Worm (Caenorhabditis elegans) whole organism, mixed stage, embryonic: ENCODE data around the gene zig-12.

Experiments
- M03D4.4 ChIP-seq: sonication (generic microtip); optimal IDR thresholded peaks from 2 replicates; lab custom pipeline; 2017; ENCODE audit warnings: mild to moderate bottlenecking, missing genetic modification characterization, missing compliant biosample characterization
- bed-3 ChIP-seq: fragments of 200-800 bp; sonication (Bioruptor generic); optimal IDR thresholded peaks from 3 replicates; lab custom pipeline; 2018; ENCODE audit warnings: mild to moderate bottlenecking, missing genetic modification characterization, moderate library complexity, missing compliant biosample characterization
- blmp-1 ChIP-seq: fragments of 150-350 bp; optimal IDR thresholded peaks from 2 replicates; lab custom pipeline; 2014; ENCODE audit warnings: missing biosample characterization, missing genetic modification characterization
- ceh-39 ChIP-seq: fragments of 150-350 bp; optimal IDR thresholded peaks from 2 replicates; lab custom pipeline; 2014; ENCODE audit warnings: missing biosample characterization, missing genetic modification characterization
- ceh-43 ChIP-seq: fragments of 200-800 bp; sonication (Bioruptor generic); optimal IDR thresholded peaks from 2 replicates; lab custom pipeline; 2018; ENCODE audit warnings: mild to moderate bottlenecking, missing genetic modification characterization, moderate library complexity, missing compliant biosample characterization
- ceh-83 ChIP-seq: fragments of 200-800 bp; sonication (Bioruptor generic); optimal IDR thresholded peaks from 2 replicates; lab custom pipeline; 2018; ENCODE audit warnings: mild to moderate bottlenecking, missing genetic modification characterization, missing compliant biosample characterization
- ces-1 ChIP-seq: fragments of 150-350 bp; optimal IDR thresholded peaks from 2 replicates; lab custom pipeline; 2014; ENCODE audit warnings: missing biosample characterization, missing genetic modification reagents, missing genetic modification characterization
- cnd-1 ChIP-seq: fragments of 200-800 bp; sonication (Bioruptor generic); optimal IDR thresholded peaks from 2 replicates; lab custom pipeline; 2018; ENCODE audit warnings: mild to moderate bottlenecking, missing genetic modification characterization, missing compliant biosample characterization
- drap-1 ChIP-seq: fragments of 200-800 bp; sonication (Bioruptor generic); optimal IDR thresholded peaks from 3 replicates; lab custom pipeline; 2018; ENCODE audit warnings: mild to moderate bottlenecking, missing genetic modification characterization, missing compliant biosample characterization
- elt-1 ChIP-seq: sonication (generic microtip); optimal IDR thresholded peaks from 2 replicates; lab custom pipeline; 2017; ENCODE audit warnings: missing genetic modification characterization, mild to moderate bottlenecking, missing compliant biosample characterization, antibody characterized with exemption, moderate library complexity, borderline replicate concordance; ENCODE audit not compliant: insufficient read depth
- elt-3 ChIP-seq: fragments of 150-350 bp; optimal IDR thresholded peaks from 2 replicates; lab custom pipeline; 2014; ENCODE audit warnings: missing biosample characterization, missing genetic modification characterization
- flh-1 ChIP-seq: fragments of 200-800 bp; sonication (Bioruptor generic); optimal IDR thresholded peaks from 2 replicates; lab custom pipeline; 2018; ENCODE audit warnings: mild to moderate bottlenecking, missing genetic modification characterization, moderate library complexity, missing compliant biosample characterization
- ham-2 ChIP-seq: fragments of 200-800 bp; sonication (Bioruptor generic); optimal IDR thresholded peaks from 2 replicates; lab custom pipeline; 2018; ENCODE audit warnings: mild to moderate bottlenecking, missing genetic modification characterization, missing compliant biosample characterization
- hlh-1 ChIP-seq: fragments of 150-350 bp; optimal IDR thresholded peaks from 2 replicates; lab custom pipeline; 2014; ENCODE audit warnings: missing biosample characterization, missing genetic modification reagents, missing genetic modification characterization
- lin-13 ChIP-seq: fragments of 150-350 bp; optimal IDR thresholded peaks from 2 replicates; lab custom pipeline; 2014; ENCODE audit warnings: missing biosample characterization, missing genetic modification characterization
- lin-32 ChIP-seq: fragments of 200-800 bp; sonication (Bioruptor generic); optimal IDR thresholded peaks from 2 replicates; lab custom pipeline; 2018; ENCODE audit warnings: mild to moderate bottlenecking, missing genetic modification characterization, missing compliant biosample characterization
- lsy-2 ChIP-seq: fragments of 150-350 bp; optimal IDR thresholded peaks from 2 replicates; lab custom pipeline; 2014; ENCODE audit warnings: missing biosample characterization, missing genetic modification characterization
- mab-5 ChIP-seq: fragments of 150-350 bp; optimal IDR thresholded peaks from 2 replicates; lab custom pipeline; 2014; ENCODE audit warnings: missing biosample characterization, missing genetic modification characterization
- mep-1 ChIP-seq: fragments of 150-350 bp; optimal IDR thresholded peaks from 2 replicates; lab custom pipeline; 2017; ENCODE audit warnings: missing biosample characterization, missing genetic modification reagents, missing genetic modification characterization, inconsistent platforms
- mls-2 ChIP-seq: sonication (generic microtip); optimal IDR thresholded peaks from 2 replicates; lab custom pipeline; 2016; ENCODE audit warnings: mild to moderate bottlenecking, missing genetic modification characterization, moderate library complexity, missing compliant biosample characterization
- nhr-12 ChIP-seq: fragments of 150-350 bp; optimal IDR thresholded peaks from 2 replicates; lab custom pipeline; 2014; ENCODE audit warnings: missing biosample characterization, missing genetic modification characterization
- nhr-2 ChIP-seq: fragments of 150-350 bp; optimal IDR thresholded peaks from 2 replicates; lab custom pipeline; 2014; ENCODE audit warnings: missing biosample characterization, missing genetic modification characterization
- nhr-237 ChIP-seq: fragments of 150-350 bp; optimal IDR thresholded peaks from 2 replicates; lab custom pipeline; 2014; ENCODE audit warnings: missing biosample characterization, missing genetic modification characterization
- nhr-28 ChIP-seq: fragments of 150-350 bp; optimal IDR thresholded peaks from 2 replicates; lab custom pipeline; 2014; ENCODE audit warnings: missing biosample characterization, missing genetic modification characterization
- nhr-76 ChIP-seq: sonication (generic microtip); optimal IDR thresholded peaks from 2 replicates; lab custom pipeline; 2017; ENCODE audit warnings: missing biosample characterization, missing genetic modification characterization
- pha-4 ChIP-seq: fragments of 150-350 bp; optimal IDR thresholded peaks from 2 replicates; lab custom pipeline; 2018; ENCODE audit warnings: missing biosample characterization, missing genetic modification reagents, missing genetic modification characterization
- sem-2 ChIP-seq: fragments of 200-800 bp; sonication (Bioruptor generic); optimal IDR thresholded peaks from 2 replicates; lab custom pipeline; 2018; ENCODE audit warnings: mild to moderate bottlenecking, missing genetic modification characterization, missing compliant biosample characterization
- snpc-4 ChIP-seq: fragments of 150-350 bp; optimal IDR thresholded peaks from 2 replicates; lab custom pipeline; 2014; ENCODE audit warnings: missing biosample characterization, missing genetic modification characterization
- sptf-1 ChIP-seq: sonication (generic microtip); optimal IDR thresholded peaks from 2 replicates; lab custom pipeline; 2017; ENCODE audit warnings: mild to moderate bottlenecking, missing genetic modification characterization, moderate library complexity, missing compliant biosample characterization
- tbx-8 ChIP-seq: fragments of 200-800 bp; sonication (Bioruptor generic); optimal IDR thresholded peaks from 2 replicates; lab custom pipeline; 2018; ENCODE audit warnings: mild to moderate bottlenecking, missing genetic modification characterization, moderate library complexity, missing compliant biosample characterization
- unc-120 ChIP-seq: sonication (generic microtip); optimal IDR thresholded peaks from 2 replicates; lab custom pipeline; 2017; ENCODE audit warnings: missing genetic modification characterization, missing compliant biosample characterization; ENCODE audit not compliant: poor library complexity, severe bottlenecking
- unc-39 ChIP-seq: fragments of 150-350 bp; optimal IDR thresholded peaks from 2 replicates; lab custom pipeline; 2014; ENCODE audit warnings: missing biosample characterization, missing genetic modification characterization
- zip-8 ChIP-seq: fragments of 150-350 bp; optimal IDR thresholded peaks from 2 replicates; lab custom pipeline; 2014; ENCODE audit warnings: missing biosample characterization, missing genetic modification characterization
- ztf-11 ChIP-seq: fragments of 150-350 bp; optimal IDR thresholded peaks from 2 replicates; lab custom pipeline; 2014; ENCODE audit warnings: missing biosample characterization, missing genetic modification characterization

Gene zig-12

ce11 chrX:8800355-8800754 lies 36.6 kb downstream of the zig-12 start:
- TF ChIP-seq ces-1 (GFP tag; lab: Kevin White, UChicago) (no peak), nhr-76 (tag; lab: Kevin White, UChicago) (no peak), ceh-43 (GFP tag; lab: Kevin White, UChicago) (no peak), mls-2 (no peak), lin-13 (tag; lab: Kevin White, UChicago) (no peak), M03D4.4 (tag; lab: Kevin White, UChicago) (no peak), drap-1 (GFP tag; lab: Kevin White, UChicago) (no peak), mab-5 (no peak), elt-1 (tag; lab: Kevin White, UChicago) (no peak), ceh-39 (tag; lab: Kevin White, UChicago) (no peak), nhr-2 (no peak), nhr-28 (tag; lab: Kevin White, UChicago) (no peak), sptf-1 (no peak), zip-8 (tag; lab: Kevin White, UChicago) (no peak), ham-2 (GFP tag; lab: Kevin White, UChicago) (no peak), hlh-1 (tag; lab: Kevin White, UChicago) (no peak), lin-32 (GFP tag; lab: Kevin White, UChicago) (no peak), flh-1 (GFP tag; lab: Kevin White, UChicago) (no peak), blmp-1 (tag; lab: Kevin White, UChicago) (no peak), tbx-8 (GFP tag; lab: Kevin White, UChicago) (no peak)
- TF ChIP-seq, all 35 proteins: peak for 0

DNA sequence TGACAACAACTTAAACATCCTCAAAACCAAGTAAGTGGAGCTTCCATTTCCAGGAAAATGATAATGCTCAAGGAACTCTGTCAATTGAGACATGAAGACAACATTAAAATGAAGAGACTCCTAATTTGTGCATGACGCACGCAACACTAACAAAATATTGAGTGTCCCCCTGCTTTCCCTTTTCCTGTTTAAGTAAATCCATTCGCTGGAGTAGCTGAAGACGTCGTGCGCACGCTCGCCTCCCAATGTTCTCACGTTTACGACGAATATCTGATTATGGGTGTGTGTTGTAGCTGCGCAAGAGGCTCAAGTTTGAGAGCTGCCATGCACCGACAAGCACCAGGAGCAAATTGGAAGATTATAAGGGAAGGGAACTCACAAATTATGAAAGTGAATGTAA lies 37.3 kb downstream of the zig-12 start:
- TF ChIP-seq elt-3 (tag; lab: Kevin White, UChicago) (no peak), ces-1 (GFP tag; lab: Kevin White, UChicago) (peak; percentile 92), nhr-12 (tag; lab: Kevin White, UChicago) (no peak), ztf-11 (no peak)

- TF ChIP-seq bed-3 (GFP tag; lab: Kevin White, UChicago), result no peak
- no peak for TF ChIP-seq snpc-4
- TF ChIP-seq nhr-76 (tag; lab: Kevin White, UChicago), result no peak
- no peak for TF ChIP-seq ceh-39 (tag; lab: Kevin White, UChicago)
- no peak for TF ChIP-seq sptf-1
- TF ChIP-seq ces-1 (GFP tag; lab: Kevin White, UChicago), result no peak
- TF ChIP-seq ham-2 (GFP tag; lab: Kevin White, UChicago), result no peak
- TF ChIP-seq nhr-12 (tag; lab: Kevin White, UChicago), result no peak
- no peak for TF ChIP-seq flh-1 (GFP tag; lab: Kevin White, UChicago)
- TF ChIP-seq tbx-8 (GFP tag; lab: Kevin White, UChicago), result no peak
- TF ChIP-seq lin-32 (GFP tag; lab: Kevin White, UChicago), result no peak
- TF ChIP-seq mls-2, result no peak
- no peak for TF ChIP-seq cnd-1
- TF ChIP-seq blmp-1 (tag; lab: Kevin White, UChicago), result no peak
- TF ChIP-seq unc-39 (tag; lab: Kevin White, UChicago), result no peak
- no peak for TF ChIP-seq drap-1 (GFP tag; lab: Kevin White, UChicago)
- TF ChIP-seq mab-5, result no peak
- no peak for TF ChIP-seq lsy-2 (tag; lab: Kevin White, UChicago)
- TF ChIP-seq pha-4, result no peak
- TF ChIP-seq, all 35 proteins: peak for 0
These were observed 41.8 kb downstream of the zig-12 start for ce11 chrX:8805475-8805874.

- TF ChIP-seq drap-1 (GFP tag; lab: Kevin White, UChicago), result no peak
- TF ChIP-seq unc-120 (tag; lab: Kevin White, UChicago), result peak; percentile 48
These were observed 42.5 kb downstream of the zig-12 start, which contains the start of gene R04E5.8 for ce11 chrX:8806070-8806799. Gene R04E5.8, minus strand, starts transcription at chrX:8806120.

DNA sequence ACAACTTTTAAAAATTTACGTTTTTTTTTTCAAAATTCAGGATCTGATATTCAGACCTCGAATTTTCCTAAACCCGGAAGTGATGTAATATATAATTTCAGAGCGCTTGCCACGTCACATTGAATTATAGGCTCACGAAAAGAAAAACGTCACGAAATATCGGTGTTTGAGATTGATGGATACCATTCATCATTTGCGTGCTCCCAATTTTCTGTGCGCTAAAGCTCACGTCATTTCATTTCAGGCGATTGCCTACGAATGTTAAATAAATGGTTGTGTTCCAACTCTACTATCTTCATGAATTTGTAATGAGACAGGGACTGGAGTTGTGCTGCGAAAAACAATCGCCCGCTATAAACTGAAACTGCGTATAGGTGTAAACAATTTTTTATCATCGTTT lies 45.0 kb downstream of the zig-12 start:
- TF ChIP-seq ceh-43 (GFP tag; lab: Kevin White, UChicago) (no peak), mep-1 (no peak), pha-4 (no peak), lin-32 (GFP tag; lab: Kevin White, UChicago) (no peak), elt-1 (tag; lab: Kevin White, UChicago) (no peak), sptf-1 (no peak), lsy-2 (tag; lab: Kevin White, UChicago) (no peak), ztf-11 (no peak), ceh-39 (tag; lab: Kevin White, UChicago) (no peak), cnd-1 (no peak), nhr-237 (tag; lab: Kevin White, UChicago) (no peak), sem-2 (GFP tag; lab: Kevin White, UChicago) (no peak), zip-8 (tag; lab: Kevin White, UChicago) (no peak), ceh-83 (GFP tag; lab: Kevin White, UChicago) (no peak), mls-2 (no peak), nhr-2 (no peak), mab-5 (no peak)
